Worm (Caenorhabditis elegans) whole organism, midembryonic: ENCODE measurements around the gene str-83.

Experiments used
- flt-1 ChIP-seq: fragments of 200-800 bp; sonication (Bioruptor generic); IDR thresholded peaks from 2 replicates; pipeline ENCODE4 v1.3.6; 2022; ENCODE audit warnings: missing genetic modification characterization, missing compliant biosample characterization
- ref-1 ChIP-seq: fragments of 200-800 bp; sonication (Bioruptor generic); conservative IDR thresholded peaks from 2 replicates; pipeline ENCODE4 v1.3.6; 2022; ENCODE audit warnings: missing genetic modification reagents, missing genetic modification characterization, missing compliant biosample characterization
- ztf-23 ChIP-seq: fragments of 200-800 bp; sonication (Bioruptor generic); IDR thresholded peaks from 2 replicates; pipeline ENCODE4 v1.3.6; 2022; ENCODE audit warnings: missing genetic modification reagents, missing genetic modification characterization, missing compliant biosample characterization

DNA sequence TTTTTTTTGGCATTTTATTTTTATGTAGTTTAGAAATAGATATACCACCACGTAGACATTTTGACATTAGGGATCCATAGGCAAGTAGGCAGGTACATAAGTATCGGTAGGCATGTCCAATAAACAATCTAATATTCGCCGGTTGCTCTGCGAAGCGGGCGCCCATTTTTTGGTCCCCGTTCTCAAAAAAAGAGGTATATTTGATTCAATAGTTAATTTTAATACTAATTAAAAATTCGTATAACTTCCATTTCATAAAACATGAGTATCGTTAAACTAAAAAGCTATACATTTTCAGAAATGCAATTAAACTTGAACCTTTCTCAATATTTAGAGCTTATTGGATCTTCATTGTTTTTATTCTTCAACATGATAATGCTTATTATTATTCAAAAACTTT, at the start of gene str-83:
- no peak for TF ChIP-seq ref-1 (GFP tag; lab: Robert Waterston, UW)
- no peak for TF ChIP-seq flt-1 (GFP tag; lab: Robert Waterston, UW)
- no peak for TF ChIP-seq ztf-23 (GFP tag; lab: Robert Waterston, UW)
